Worm (Caenorhabditis elegans): ENCODE results near the gene ttr-54.

Gene ttr-54

DNA sequence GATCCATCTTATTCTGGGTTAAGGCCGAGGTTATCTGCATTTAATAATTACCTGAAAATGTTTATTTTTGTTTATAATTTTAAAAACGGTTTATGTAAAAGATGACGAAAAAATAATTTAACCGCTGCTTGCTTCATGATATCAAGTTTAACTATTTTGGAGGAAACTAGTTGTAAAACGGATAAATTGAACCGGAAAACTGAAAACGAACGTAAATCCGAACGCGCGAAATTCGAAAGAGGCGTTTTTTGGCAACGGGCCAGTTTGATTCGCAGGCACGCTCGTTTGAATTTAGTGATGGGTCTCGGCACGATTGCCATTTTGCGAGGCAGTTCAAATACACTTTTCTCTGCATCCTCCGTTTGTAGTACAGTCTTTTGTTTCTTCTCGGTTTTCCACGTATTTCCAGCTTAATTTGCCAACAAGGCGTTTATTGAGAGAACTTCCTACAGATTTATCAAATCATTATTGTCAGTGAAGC, 26.6 kb upstream of the ttr-54 start, which contains the start of the genes gtbp-1 and K08F4.3:
Gene gtbp-1, minus strand, starts transcription at position 51 of the 481 bp plus-strand sequence.
Gene K08F4.3, plus strand, starts transcription at position 352 of the 481 bp plus-strand sequence.
- TF ChIP-seq nhr-85 (tag) = peak; percentile 85
- peak; percentile 64 for TF ChIP-seq isw-1 (GFP tag; IDR thresholded peaks at IDR 0.05)
- peak; percentile 83 to 95 for TF ChIP-seq efl-1 (optimal IDR thresholded peaks at IDR 0.05)
- TF ChIP-seq efl-1 (GFP tag; optimal IDR thresholded peaks at IDR 0.05 in 1 of 2) = peak; percentile 94 to 99
- no peak for TF ChIP-seq aha-1 (tag; optimal IDR thresholded peaks at IDR 0.05)
- peak; percentile 67 for TF ChIP-seq xbp-1 (tag; optimal IDR thresholded peaks at IDR 0.05)
- peak; percentile 74 for TF ChIP-seq nhr-47 (tag; optimal IDR thresholded peaks at IDR 0.05)
- TF ChIP-seq unc-130 (tag; optimal IDR thresholded peaks at IDR 0.05) = peak; percentile 49
- TF ChIP-seq ama-1 (optimal IDR thresholded peaks at IDR 0.05) = no peak
- TF ChIP-seq mdl-1 (tag; optimal IDR thresholded peaks at IDR 0.05) = peak in 1 of 2 experiments; percentile 66
- TF ChIP-seq alr-1 (tag; optimal IDR thresholded peaks at IDR 0.05; ENCODE audit: borderline replicate concordance) = no peak
- TF ChIP-seq jun-1 (tag; optimal IDR thresholded peaks at IDR 0.05) = peak; percentile 53
- TF ChIP-seq lin-13 (GFP tag; optimal IDR thresholded peaks at IDR 0.05) = peak; percentile 68
- TF ChIP-seq elt-2 (tag; optimal IDR thresholded peaks at IDR 0.05) = no peak
- TF ChIP-seq rnt-1 (tag; optimal IDR thresholded peaks at IDR 0.05) = peak; percentile 76
- no peak for TF ChIP-seq nhr-11 (tag; optimal IDR thresholded peaks at IDR 0.05)
- TF ChIP-seq pqm-1 (tag; optimal IDR thresholded peaks at IDR 0.05) = peak; percentile 47
- no peak for TF ChIP-seq hlh-17 (GFP tag; optimal IDR thresholded peaks at IDR 0.05; ENCODE audit: borderline replicate concordance)
- no peak for TF ChIP-seq tlp-1 (tag; optimal IDR thresholded peaks at IDR 0.05)
- TF ChIP-seq unc-98 (GFP tag; IDR thresholded peaks at IDR 0.05) = no peak
- TF ChIP-seq ztf-11 (tag; optimal IDR thresholded peaks at IDR 0.05) = no peak
- TF ChIP-seq nhr-90 (tag; optimal IDR thresholded peaks at IDR 0.05; ENCODE audit: poor library complexity) = peak; percentile 45
- TF ChIP-seq vab-15 (tag; optimal IDR thresholded peaks at IDR 0.05) = peak; percentile 23
- TF ChIP-seq nhr-19 (GFP tag; conservative IDR thresholded peaks at IDR 0.05) = peak; percentile 61
- peak; percentile 45 for TF ChIP-seq F16B12.6 (tag; optimal IDR thresholded peaks at IDR 0.05)
- peak; percentile 37 for TF ChIP-seq dsc-1 (tag; optimal IDR thresholded peaks at IDR 0.05)
- no peak for TF ChIP-seq sup-37 (GFP tag; optimal IDR thresholded peaks at IDR 0.05)
- TF ChIP-seq snpc-4 (tag; optimal IDR thresholded peaks at IDR 0.05) = peak; percentile 54
- peak; percentile 38; the same call in 1 of the 2 replicates for TF ChIP-seq grh-1 (GFP tag; IDR thresholded peaks at IDR 0.05)
- peak; percentile 92 to 94 (median 92) for TF ChIP-seq dpl-1 (GFP tag; optimal IDR thresholded peaks at IDR 0.05)
- peak; percentile 53 for TF ChIP-seq blmp-1 (tag; optimal IDR thresholded peaks at IDR 0.05)
- peak; percentile 23 for TF ChIP-seq pax-3 (tag; optimal IDR thresholded peaks at IDR 0.05)
- TF ChIP-seq irx-1 (tag; optimal IDR thresholded peaks at IDR 0.05) = peak; percentile 10
- peak; percentile 24 for TF ChIP-seq unc-86 (tag; optimal IDR thresholded peaks at IDR 0.05)
- TF ChIP-seq lin-35 (GFP tag; optimal IDR thresholded peaks at IDR 0.05) = peak; percentile 92 to 97
- peak; percentile 79 to 95 for TF ChIP-seq lsy-2 (tag; optimal IDR thresholded peaks at IDR 0.05)
- TF ChIP-seq nhr-20 (tag; optimal IDR thresholded peaks at IDR 0.05) = peak; percentile 68
- TF ChIP-seq mep-1 (tag; optimal IDR thresholded peaks at IDR 0.05) = peak; percentile 85
- TF ChIP-seq ceh-88 (GFP tag; IDR thresholded peaks at IDR 0.05) = no peak; the same call in 1 of the 2 replicates
- TF ChIP-seq elt-3 (tag; optimal IDR thresholded peaks at IDR 0.05) = peak in 2 of 6 experiments; percentile 3 to 47
- TF ChIP-seq snu-23 (GFP tag; optimal IDR thresholded peaks at IDR 0.05) = peak; percentile 83
- peak; percentile 75 for TF ChIP-seq C16A3.4 (tag; optimal IDR thresholded peaks at IDR 0.05)
- no peak for TF ChIP-seq hpl-2 (GFP tag; optimal IDR thresholded peaks at IDR 0.05)
- no peak for TF ChIP-seq nhr-12 (tag; optimal IDR thresholded peaks at IDR 0.05)
- TF ChIP-seq ceh-82 (tag; optimal IDR thresholded peaks at IDR 0.05) = peak in 1 of 3 experiments; percentile 71
- TF ChIP-seq egl-13 (tag; optimal IDR thresholded peaks at IDR 0.05) = no peak
- peak; percentile 47 for TF ChIP-seq fos-1 (tag; optimal IDR thresholded peaks at IDR 0.05)
- peak; percentile 78 for TF ChIP-seq nhr-71 (tag; optimal IDR thresholded peaks at IDR 0.05)
- TF ChIP-seq skn-1 (tag; optimal IDR thresholded peaks at IDR 0.05) = peak; percentile 75
- TF ChIP-seq fkh-8 (tag; optimal IDR thresholded peaks at IDR 0.05) = peak; percentile 65
- peak; percentile 78 for TF ChIP-seq nhr-77 (tag; optimal IDR thresholded peaks at IDR 0.05)
- TF ChIP-seq sptf-1 (tag; optimal IDR thresholded peaks at IDR 0.05) = no peak
- TF ChIP-seq lin-15B (tag; optimal IDR thresholded peaks at IDR 0.05) = peak; percentile 85

All from whole organism, L1 larva.